Worm (Caenorhabditis elegans) whole organism, L2 larva: ENCODE data around the gene F49E2.5.

ENCODE experiments used
- F13H6.1 ChIP-seq: sonication (generic microtip); optimal IDR thresholded peaks from 2 replicates; lab custom pipeline; 2016; ENCODE audit warnings: missing genetic modification characterization, missing compliant biosample characterization
- ZK546.5 ChIP-seq: sonication (generic microtip); optimal IDR thresholded peaks from 2 replicates; lab custom pipeline; 2017; ENCODE audit warnings: missing biosample characterization, missing genetic modification characterization
- aly-2 ChIP-seq: fragments of 150-350 bp; optimal IDR thresholded peaks from 2 replicates; lab custom pipeline; 2014; ENCODE audit warnings: missing biosample characterization, missing genetic modification characterization
- blmp-1 ChIP-seq: sonication (generic microtip); optimal IDR thresholded peaks from 2 replicates; lab custom pipeline; 2017; ENCODE audit warnings: missing genetic modification characterization, mild to moderate bottlenecking, missing compliant biosample characterization, antibody characterized with exemption, moderate library complexity; ENCODE audit not compliant: insufficient read depth
- ceh-82 ChIP-seq: fragments of 150-350 bp; optimal IDR thresholded peaks from 2 replicates; lab custom pipeline; 2014; ENCODE audit warnings: missing biosample characterization, missing genetic modification characterization
- crh-2 ChIP-seq: sonication (generic microtip); optimal IDR thresholded peaks from 2 replicates; lab custom pipeline; 2017; ENCODE audit warnings: missing biosample characterization, missing genetic modification characterization
- dmd-4 ChIP-seq: sonication (generic microtip); optimal IDR thresholded peaks from 2 replicates; lab custom pipeline; 2017; ENCODE audit warnings: missing biosample characterization, missing genetic modification characterization
- egl-27 ChIP-seq: sonication (generic microtip); optimal IDR thresholded peaks from 3 replicates; lab custom pipeline; 2017; ENCODE audit warnings: missing biosample characterization, missing genetic modification reagents, missing genetic modification characterization
- elt-3 ChIP-seq: sonication (generic microtip); optimal IDR thresholded peaks from 2 replicates; lab custom pipeline; 2017; ENCODE audit warnings: missing biosample characterization, missing genetic modification characterization
- fos-1 ChIP-seq: fragments of 150-350 bp; optimal IDR thresholded peaks from 2 replicates; lab custom pipeline; 2014; ENCODE audit warnings: missing biosample characterization, missing genetic modification characterization
- gmeb-1 ChIP-seq: fragments of 150-350 bp; optimal IDR thresholded peaks from 2 replicates; lab custom pipeline; 2014; ENCODE audit warnings: missing biosample characterization, missing genetic modification characterization
- lin-13 ChIP-seq: fragments of 150-350 bp; optimal IDR thresholded peaks from 2 replicates; lab custom pipeline; 2014; ENCODE audit warnings: missing biosample characterization, missing genetic modification reagents, missing genetic modification characterization
- mab-5 ChIP-seq: fragments of 150-350 bp; optimal IDR thresholded peaks from 2 replicates; lab custom pipeline; 2014; ENCODE audit warnings: missing biosample characterization, missing genetic modification characterization
- mbf-1 ChIP-seq: sonication (generic microtip); optimal IDR thresholded peaks from 2 replicates; lab custom pipeline; 2017; ENCODE audit warnings: missing biosample characterization, missing genetic modification characterization
- nhr-10 ChIP-seq: sonication (generic microtip); optimal IDR thresholded peaks from 2 replicates; lab custom pipeline; 2017; ENCODE audit warnings: missing biosample characterization, missing genetic modification characterization
- nhr-12 ChIP-seq: fragments of 150-350 bp; optimal IDR thresholded peaks from 2 replicates; lab custom pipeline; 2014; ENCODE audit warnings: missing biosample characterization, missing genetic modification characterization
- nhr-129 ChIP-seq: fragments of 150-350 bp; optimal IDR thresholded peaks from 2 replicates; lab custom pipeline; 2014; ENCODE audit warnings: missing biosample characterization, missing genetic modification characterization
- nhr-21 ChIP-seq: fragments of 150-350 bp; optimal IDR thresholded peaks from 2 replicates; lab custom pipeline; 2014; ENCODE audit warnings: missing biosample characterization, missing genetic modification characterization
- nhr-23 ChIP-seq: fragments of 150-350 bp; optimal IDR thresholded peaks from 2 replicates; lab custom pipeline; 2014; ENCODE audit warnings: missing biosample characterization, missing genetic modification reagents, missing genetic modification characterization
- nhr-237 ChIP-seq: fragments of 150-350 bp; optimal IDR thresholded peaks from 2 replicates; lab custom pipeline; 2014; ENCODE audit warnings: missing biosample characterization, missing genetic modification characterization
- nhr-25 ChIP-seq: fragments of 150-350 bp; sonication (generic microtip); optimal IDR thresholded peaks from 3 replicates; lab custom pipeline; 2014; ENCODE audit warnings: missing biosample characterization, missing genetic modification characterization
- nhr-6 ChIP-seq: fragments of 150-350 bp; optimal IDR thresholded peaks from 2 replicates; lab custom pipeline; 2014; ENCODE audit warnings: missing biosample characterization, missing genetic modification characterization
- nhr-77 ChIP-seq: fragments of 150-350 bp; optimal IDR thresholded peaks from 2 replicates; lab custom pipeline; 2014; ENCODE audit warnings: missing biosample characterization, missing genetic modification characterization
- peb-1 ChIP-seq: fragments of 150-350 bp; optimal IDR thresholded peaks from 2 replicates; lab custom pipeline; 2014; ENCODE audit warnings: missing biosample characterization, missing genetic modification characterization
- sem-4 ChIP-seq: fragments of 150-350 bp; optimal IDR thresholded peaks from 2 replicates; lab custom pipeline; 2014; ENCODE audit warnings: missing biosample characterization, missing genetic modification reagents, missing genetic modification characterization
- skn-1 ChIP-seq: sonication (generic microtip); optimal IDR thresholded peaks from 2 replicates; lab custom pipeline; 2017; ENCODE audit warnings: missing biosample characterization, missing genetic modification characterization
- sma-3 ChIP-seq: sonication (generic microtip); optimal IDR thresholded peaks from 2 replicates; lab custom pipeline; 2016; ENCODE audit warnings: missing genetic modification reagents, missing genetic modification characterization, missing compliant biosample characterization
- sma-9 ChIP-seq, 2 experiments: fragments of 150-350 bp in 1 of 2; sonication (generic microtip) in 1 of 2; optimal IDR thresholded peaks; 2 replicates each; lab custom pipeline; 2014 to 2016; ENCODE audit warnings: missing genetic modification characterization in 2 of 2, mild to moderate bottlenecking in 1 of 2, missing biosample characterization in 1 of 2, missing compliant biosample characterization in 1 of 2, missing genetic modification reagents in 1 of 2, moderate library complexity in 1 of 2
- unc-62 ChIP-seq: fragments of 150-350 bp; optimal IDR thresholded peaks from 2 replicates; lab custom pipeline; 2014; ENCODE audit warnings: missing biosample characterization, missing genetic modification reagents, missing genetic modification characterization
- zag-1 ChIP-seq: fragments of 150-350 bp; optimal IDR thresholded peaks from 2 replicates; lab custom pipeline; 2014; ENCODE audit warnings: missing biosample characterization, missing genetic modification characterization
- ztf-1 ChIP-seq: fragments of 200-800 bp; sonication (Bioruptor generic); conservative IDR thresholded peaks from 2 replicates; pipeline ENCODE4 v1.3.6; 2022; ENCODE audit warnings: missing genetic modification characterization, missing compliant biosample characterization

F49E2.5 gene

ce11 chrX:9565881-9566280 lies 22.4 kb downstream of the F49E2.5 start, which contains the start of gene moc-5:
Gene moc-5, minus strand, starts transcription at chrX:9565981.
- TF ChIP-seq F13H6.1 (tag; lab: Kevin White, UChicago) (no peak), nhr-6 (tag; lab: Kevin White, UChicago) (no peak), gmeb-1 (tag; lab: Kevin White, UChicago) (no peak), dmd-4 (tag; lab: Kevin White, UChicago) (no peak), nhr-237 (tag; lab: Kevin White, UChicago) (no peak), nhr-23 (tag; lab: Kevin White, UChicago) (no peak), nhr-12 (no peak), fos-1 (tag; lab: Kevin White, UChicago) (no peak), crh-2 (tag; lab: Kevin White, UChicago) (no peak)

ce11 chrX:9566429-9566828 lies 23.0 kb downstream of the F49E2.5 start, which contains the start of gene F49E2.2:
Gene F49E2.2, plus strand, starts transcription at chrX:9566729.
- TF ChIP-seq nhr-10 (tag; lab: Kevin White, UChicago) (no peak), crh-2 (tag; lab: Kevin White, UChicago) (no peak)

- TF ChIP-seq fos-1 (tag; lab: Kevin White, UChicago) (peak; percentile 36), F13H6.1 (tag; lab: Kevin White, UChicago) (no peak), gmeb-1 (tag; lab: Kevin White, UChicago) (peak; percentile 22), skn-1 (tag; lab: Kevin White, UChicago) (no peak), mbf-1 (tag; lab: Kevin White, UChicago) (no peak)
These were observed 25.1 kb downstream of the F49E2.5 start for ce11 chrX:9568574-9568973.

ce11 chrX:9576928-9577327 lies 33.5 kb downstream of the F49E2.5 start, which contains the start of gene glb-17:
Gene glb-17, minus strand, starts transcription at chrX:9577028.
- no peak for TF ChIP-seq nhr-77 (tag; lab: Kevin White, UChicago)
- no peak for TF ChIP-seq zag-1 (tag; lab: Kevin White, UChicago)
- no peak for TF ChIP-seq elt-3 (tag; lab: Kevin White, UChicago)

ce11 chrX:9584333-9584732 lies 40.9 kb downstream of the F49E2.5 start, which contains the start of gene gpx-5:
Gene gpx-5, plus strand, starts transcription at chrX:9584668.
- TF ChIP-seq ZK546.5 (tag; lab: Kevin White, UChicago): no peak
- no peak for TF ChIP-seq ztf-1
- TF ChIP-seq peb-1 (tag; lab: Kevin White, UChicago): no peak
- TF ChIP-seq sma-9 (GFP tag; optimal IDR thresholded peaks at IDR 0.05; lab: Kevin White, UChicago): peak; percentile 31
- TF ChIP-seq sma-9 (tag; optimal IDR thresholded peaks at IDR 0.05; lab: Kevin White, UChicago): no peak
- no peak for TF ChIP-seq ceh-82 (tag; lab: Kevin White, UChicago)
- peak; percentile 50 for TF ChIP-seq F13H6.1 (tag; lab: Kevin White, UChicago)
- peak; percentile 7 for TF ChIP-seq blmp-1 (tag; lab: Kevin White, UChicago)
- peak; percentile 10 for TF ChIP-seq egl-27 (tag; lab: Kevin White, UChicago)
- no peak for TF ChIP-seq nhr-237 (tag; lab: Kevin White, UChicago)
- TF ChIP-seq skn-1 (tag; lab: Kevin White, UChicago): no peak
- no peak for TF ChIP-seq mab-5 (tag; lab: Kevin White, UChicago)
- TF ChIP-seq aly-2 (tag; lab: Kevin White, UChicago): no peak
- TF ChIP-seq sma-3: peak; percentile 47
- no peak for TF ChIP-seq unc-62 (GFP tag; lab: Kevin White, UChicago)
- TF ChIP-seq nhr-21 (tag; lab: Kevin White, UChicago): peak; percentile 17
- peak; percentile 67 for TF ChIP-seq nhr-25 (tag; lab: Kevin White, UChicago)
- TF ChIP-seq nhr-129: peak; percentile 47

ce11 chrX:9585584-9586166 lies 42.2 kb downstream of the F49E2.5 start:
- TF ChIP-seq crh-2 (tag; lab: Kevin White, UChicago) (no peak), sem-4 (tag; lab: Kevin White, UChicago) (no peak), lin-13 (no peak), sma-9 (GFP tag; optimal IDR thresholded peaks at IDR 0.05; lab: Kevin White, UChicago) (no peak), sma-9 (tag; optimal IDR thresholded peaks at IDR 0.05; lab: Kevin White, UChicago) (no peak), nhr-25 (tag; lab: Kevin White, UChicago) (peak; percentile 53), nhr-12 (no peak)
